Worm (Caenorhabditis elegans): ENCODE results near the gene asp-6.

DNA sequence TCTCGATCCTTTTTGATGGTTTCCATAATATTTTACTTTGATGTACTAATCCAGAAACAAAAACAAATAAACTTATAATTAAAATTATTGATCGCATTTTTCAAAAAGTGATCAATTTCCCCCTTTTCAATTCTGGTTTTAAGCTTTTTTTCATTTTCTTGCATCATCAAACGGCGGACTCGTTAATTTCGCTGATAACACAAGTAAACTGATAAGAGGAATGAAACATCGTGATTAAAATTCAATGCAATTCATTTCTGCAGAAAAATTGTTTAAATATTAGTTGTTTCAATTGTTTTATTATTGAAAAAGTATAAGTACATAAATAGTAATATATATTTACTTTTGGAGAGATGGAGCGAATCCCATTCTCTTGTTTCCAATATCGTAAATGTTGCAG lies 1.5 kb downstream of the asp-6 start:
- TF ChIP-seq aly-2 (tag; optimal IDR thresholded peaks at IDR 0.05) (peak; percentile 64), nhr-20 (tag; optimal IDR thresholded peaks at IDR 0.05) (no peak), sox-4 (tag; optimal IDR thresholded peaks at IDR 0.05) (no peak), snpc-4 (tag; optimal IDR thresholded peaks at IDR 0.05) (no peak), nhr-28 (tag; optimal IDR thresholded peaks at IDR 0.05) (no peak), unc-62 (GFP tag; optimal IDR thresholded peaks at IDR 0.05) (no peak), blmp-1 (tag; optimal IDR thresholded peaks at IDR 0.05) (no peak), skn-1 (tag; optimal IDR thresholded peaks at IDR 0.05) (no peak), ztf-11 (tag; optimal IDR thresholded peaks at IDR 0.05) (no peak), ama-1 (optimal IDR thresholded peaks at IDR 0.05) (no peak), fkh-10 (GFP tag; optimal IDR thresholded peaks at IDR 0.05) (no peak), mep-1 (tag; optimal IDR thresholded peaks at IDR 0.05) (no peak), ceh-82 (tag; optimal IDR thresholded peaks at IDR 0.05) (no peak)

Measured in whole organism, L1 larva.